Worm (Caenorhabditis elegans) whole organism, late embryonic: ENCODE measurements around the gene cdk-11.1.
A peak's percentile ranks its signal among the peaks of the same experiment; 100 is the strongest.

Experiments
- C38D4.7 ChIP-seq: fragments of 200-800 bp; sonication (Bioruptor generic); optimal IDR thresholded peaks from 2 replicates; lab custom pipeline; 2018; ENCODE audit warnings: mild to moderate bottlenecking, missing genetic modification characterization, moderate library complexity, missing compliant biosample characterization
- F13H6.1 ChIP-seq: sonication (generic microtip); optimal IDR thresholded peaks from 2 replicates; lab custom pipeline; 2016; ENCODE audit warnings: missing genetic modification characterization, missing compliant biosample characterization
- K09A11.1 ChIP-seq: sonication (generic microtip); optimal IDR thresholded peaks from 2 replicates; lab custom pipeline; 2017; ENCODE audit warnings: antibody characterized with exemption, mild to moderate bottlenecking, missing genetic modification characterization, missing compliant biosample characterization; ENCODE audit not compliant: insufficient read depth
- T23F11.4 ChIP-seq: fragments of 200-800 bp; sonication (Bioruptor generic); optimal IDR thresholded peaks from 2 replicates; lab custom pipeline; 2018; ENCODE audit warnings: mild to moderate bottlenecking, missing genetic modification characterization, missing compliant biosample characterization
- ama-1 ChIP-seq: fragments of 150-350 bp; optimal IDR thresholded peaks from 2 replicates; lab custom pipeline; 2014
- ceh-14 ChIP-seq: sonication (generic microtip); optimal IDR thresholded peaks from 2 replicates; lab custom pipeline; 2016; ENCODE audit warnings: missing genotype, missing genetic modification characterization, missing compliant biosample characterization
- ceh-18 ChIP-seq: sonication (generic microtip); optimal IDR thresholded peaks from 2 replicates; lab custom pipeline; 2016; ENCODE audit warnings: missing genetic modification characterization, missing compliant biosample characterization
- ceh-22 ChIP-seq: sonication (generic microtip); optimal IDR thresholded peaks from 2 replicates; lab custom pipeline; 2017; ENCODE audit warnings: missing biosample characterization, missing genetic modification characterization
- ceh-31 ChIP-seq: sonication (generic microtip); optimal IDR thresholded peaks from 2 replicates; lab custom pipeline; 2016; ENCODE audit warnings: missing genetic modification characterization, missing compliant biosample characterization
- ceh-34 ChIP-seq: sonication (generic microtip); optimal IDR thresholded peaks from 2 replicates; lab custom pipeline; 2016; ENCODE audit warnings: mild to moderate bottlenecking, missing genetic modification characterization, missing compliant biosample characterization
- ceh-45 ChIP-seq: fragments of 200-800 bp; sonication (Bioruptor generic); IDR thresholded peaks from 2 replicates; pipeline ENCODE4 v1.3.6; 2022; ENCODE audit warnings: missing genetic modification reagents, missing genetic modification characterization, missing compliant biosample characterization
- ceh-48 ChIP-seq: sonication (generic microtip); optimal IDR thresholded peaks from 2 replicates; lab custom pipeline; 2016; ENCODE audit warnings: missing genetic modification characterization, inconsistent platforms, missing compliant biosample characterization
- ceh-6 ChIP-seq: fragments of 200-800 bp; sonication (Bioruptor generic); optimal IDR thresholded peaks from 2 replicates; lab custom pipeline; 2018; ENCODE audit warnings: mild to moderate bottlenecking, missing genetic modification characterization, missing compliant biosample characterization
- che-1 ChIP-seq: sonication (generic microtip); optimal IDR thresholded peaks from 2 replicates; lab custom pipeline; 2016; ENCODE audit warnings: mild to moderate bottlenecking, missing genetic modification characterization, missing compliant biosample characterization
- dmd-4 ChIP-seq: sonication (generic microtip); optimal IDR thresholded peaks from 2 replicates; lab custom pipeline; 2016; ENCODE audit warnings: borderline replicate concordance, missing genetic modification characterization, missing compliant biosample characterization
- elt-2 ChIP-seq: sonication (generic microtip); optimal IDR thresholded peaks from 2 replicates; lab custom pipeline; 2016; ENCODE audit warnings: missing genetic modification reagents, missing genetic modification characterization, missing compliant biosample characterization
- elt-4 ChIP-seq: sonication (generic microtip); optimal IDR thresholded peaks from 2 replicates; lab custom pipeline; 2016; ENCODE audit warnings: missing genetic modification characterization, missing compliant biosample characterization
- fkh-10 ChIP-seq: fragments of 150-350 bp; optimal IDR thresholded peaks from 2 replicates; lab custom pipeline; 2014; ENCODE audit warnings: missing biosample characterization, missing genetic modification reagents, missing genetic modification characterization
- fkh-6 ChIP-seq: sonication (generic microtip); optimal IDR thresholded peaks from 2 replicates; lab custom pipeline; 2016; ENCODE audit warnings: missing genetic modification characterization, missing compliant biosample characterization
- hlh-13 ChIP-seq: fragments of 200-800 bp; sonication (Bioruptor generic); optimal IDR thresholded peaks from 2 replicates; lab custom pipeline; 2018; ENCODE audit warnings: mild to moderate bottlenecking, missing genetic modification characterization, missing compliant biosample characterization
- hlh-8 ChIP-seq: sonication (generic microtip); optimal IDR thresholded peaks from 2 replicates; lab custom pipeline; 2016; ENCODE audit warnings: missing genotype, missing genetic modification characterization, missing compliant biosample characterization
- lin-11 ChIP-seq: fragments of 200-800 bp; sonication (Bioruptor generic); optimal IDR thresholded peaks from 2 replicates; lab custom pipeline; 2018; ENCODE audit warnings: mild to moderate bottlenecking, missing genetic modification characterization, missing compliant biosample characterization
- madf-2 ChIP-seq: sonication (generic microtip); optimal IDR thresholded peaks from 2 replicates; lab custom pipeline; 2017; ENCODE audit warnings: missing genetic modification characterization, missing compliant biosample characterization
- nfya-1 ChIP-seq: sonication (generic microtip); optimal IDR thresholded peaks from 2 replicates; lab custom pipeline; 2017; ENCODE audit warnings: missing genetic modification characterization, mild to moderate bottlenecking, missing compliant biosample characterization, antibody characterized with exemption, moderate library complexity
- nhr-11 ChIP-seq: fragments of 150-350 bp; optimal IDR thresholded peaks from 2 replicates; lab custom pipeline; 2014; ENCODE audit warnings: missing biosample characterization, missing genetic modification characterization
- nhr-232 ChIP-seq: sonication (generic microtip); optimal IDR thresholded peaks from 2 replicates; lab custom pipeline; 2016; ENCODE audit warnings: missing genetic modification characterization, missing compliant biosample characterization
- npax-4 ChIP-seq: sonication (generic microtip); optimal IDR thresholded peaks from 2 replicates; lab custom pipeline; 2016; ENCODE audit warnings: missing genetic modification characterization, missing compliant biosample characterization
- odd-2 ChIP-seq: sonication (generic microtip); optimal IDR thresholded peaks from 2 replicates; lab custom pipeline; 2017; ENCODE audit warnings: antibody characterized with exemption, mild to moderate bottlenecking, missing genetic modification characterization, missing compliant biosample characterization
- pag-3 ChIP-seq: sonication (generic microtip); optimal IDR thresholded peaks from 2 replicates; lab custom pipeline; 2016; ENCODE audit warnings: missing compliant biosample characterization, missing genetic modification characterization, borderline replicate concordance
- pat-9 ChIP-seq: fragments of 200-800 bp; sonication (Bioruptor generic); optimal IDR thresholded peaks from 2 replicates; lab custom pipeline; 2018; ENCODE audit warnings: mild to moderate bottlenecking, missing genetic modification characterization, moderate library complexity, missing compliant biosample characterization
- pha-2 ChIP-seq: sonication (generic microtip); optimal IDR thresholded peaks from 2 replicates; lab custom pipeline; 2017; ENCODE audit warnings: mild to moderate bottlenecking, missing genetic modification characterization, missing compliant biosample characterization
- pha-4 ChIP-seq: fragments of 150-350 bp; optimal IDR thresholded peaks from 2 replicates; lab custom pipeline; 2018; ENCODE audit warnings: missing biosample characterization, missing genetic modification reagents, missing genetic modification characterization
- pqm-1 ChIP-seq: sonication (generic microtip); optimal IDR thresholded peaks from 2 replicates; lab custom pipeline; 2016; ENCODE audit warnings: missing genetic modification characterization, missing compliant biosample characterization
- pros-1 ChIP-seq: fragments of 150-350 bp; optimal IDR thresholded peaks from 2 replicates; lab custom pipeline; 2014; ENCODE audit warnings: missing biosample characterization, missing genetic modification reagents, missing genetic modification characterization
- sox-4 ChIP-seq: sonication (generic microtip); optimal IDR thresholded peaks from 2 replicates; lab custom pipeline; 2017; ENCODE audit warnings: mild to moderate bottlenecking, missing genetic modification characterization, inconsistent platforms, missing compliant biosample characterization
- syd-9 ChIP-seq: sonication (generic microtip); optimal IDR thresholded peaks from 2 replicates; lab custom pipeline; 2016; ENCODE audit warnings: mild to moderate bottlenecking, missing genetic modification characterization, moderate library complexity, missing compliant biosample characterization
- tbx-2 ChIP-seq: sonication (generic microtip); optimal IDR thresholded peaks from 2 replicates; lab custom pipeline; 2016; ENCODE audit warnings: missing genetic modification characterization, missing compliant biosample characterization
- tbx-7 ChIP-seq: sonication (generic microtip); optimal IDR thresholded peaks from 2 replicates; lab custom pipeline; 2016; ENCODE audit warnings: missing genotype, missing genetic modification characterization, missing compliant biosample characterization
- ttx-3 ChIP-seq: sonication (generic microtip); optimal IDR thresholded peaks from 2 replicates; lab custom pipeline; 2016; ENCODE audit warnings: missing genetic modification reagents, missing genetic modification characterization, missing compliant biosample characterization
- unc-42 ChIP-seq: sonication (generic microtip); optimal IDR thresholded peaks from 2 replicates; lab custom pipeline; 2016; ENCODE audit warnings: missing genotype, missing genetic modification characterization, missing compliant biosample characterization
- unc-55 ChIP-seq: sonication (generic microtip); optimal IDR thresholded peaks from 2 replicates; lab custom pipeline; 2017; ENCODE audit warnings: missing biosample characterization, missing genetic modification reagents, missing genetic modification characterization
- unc-86 ChIP-seq: sonication (generic microtip); optimal IDR thresholded peaks from 2 replicates; lab custom pipeline; 2016; ENCODE audit warnings: missing genetic modification characterization, missing compliant biosample characterization
- zip-5 ChIP-seq: sonication (generic microtip); optimal IDR thresholded peaks from 2 replicates; lab custom pipeline; 2016; ENCODE audit warnings: missing genetic modification characterization, missing compliant biosample characterization
- ztf-16 ChIP-seq: sonication (generic microtip); optimal IDR thresholded peaks from 2 replicates; lab custom pipeline; 2017; ENCODE audit warnings: missing genetic modification characterization, missing compliant biosample characterization

Gene cdk-11.1

DNA sequence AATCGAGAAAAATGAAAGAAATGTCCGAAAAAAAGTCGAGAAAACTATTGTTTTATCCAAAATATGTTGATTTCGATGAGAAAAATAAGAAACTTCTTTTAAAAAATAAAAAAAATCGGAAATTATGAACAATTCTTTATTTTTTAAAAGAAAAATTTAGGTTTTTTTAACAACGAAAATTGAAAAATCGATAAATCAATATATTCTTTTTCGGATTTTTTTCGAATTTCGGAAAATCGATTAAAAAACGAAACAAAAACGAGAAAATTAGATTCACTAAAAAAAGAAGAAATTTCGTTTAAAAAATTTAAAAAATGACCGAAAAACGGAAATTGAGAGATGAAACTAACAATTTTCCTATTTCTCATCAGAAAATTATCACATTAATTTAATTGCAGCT is 29.0 kb upstream of the cdk-11.1 start:
- no peak for TF ChIP-seq F13H6.1 (tag; lab: Kevin White, UChicago)
- TF ChIP-seq pqm-1 (tag; lab: Kevin White, UChicago): no peak
- TF ChIP-seq dmd-4: no peak
- no peak for TF ChIP-seq ceh-14 (tag; lab: Kevin White, UChicago)
- no peak for TF ChIP-seq odd-2
- no peak for TF ChIP-seq nhr-11 (tag; lab: Kevin White, UChicago)
- no peak for TF ChIP-seq syd-9 (tag; lab: Kevin White, UChicago)
- no peak for TF ChIP-seq ceh-22 (tag; lab: Kevin White, UChicago)
- no peak for TF ChIP-seq hlh-13 (GFP tag; lab: Kevin White, UChicago)
- no peak for TF ChIP-seq C38D4.7 (GFP tag; lab: Kevin White, UChicago)
- no peak for TF ChIP-seq nhr-232 (tag; lab: Kevin White, UChicago)
- TF ChIP-seq ceh-34 (tag; lab: Kevin White, UChicago): no peak
- no peak for TF ChIP-seq zip-5 (tag; lab: Kevin White, UChicago)
- no peak for TF ChIP-seq npax-4
- TF ChIP-seq tbx-7: no peak
- no peak for TF ChIP-seq ama-1 (lab: Kevin White, UChicago)
- no peak for TF ChIP-seq fkh-6 (tag; lab: Kevin White, UChicago)

- TF ChIP-seq pag-3 (tag; lab: Kevin White, UChicago) (no peak), ztf-16 (tag; lab: Kevin White, UChicago) (no peak)
These were observed 27.3 kb upstream of the cdk-11.1 start, which contains the start of gene lir-1 for ce11 chrII:7671705-7672104. lir-1 (plus strand) TSS chrII:7672005.

- TF ChIP-seq ceh-34 (tag; lab: Kevin White, UChicago): no peak
- TF ChIP-seq nfya-1: no peak
- TF ChIP-seq pha-2 (tag; lab: Kevin White, UChicago): no peak
- no peak for TF ChIP-seq pat-9 (tag; lab: Kevin White, UChicago)
- no peak for TF ChIP-seq pag-3 (tag; lab: Kevin White, UChicago)
- TF ChIP-seq pros-1 (tag; lab: Kevin White, UChicago): no peak
- TF ChIP-seq che-1 (tag; lab: Kevin White, UChicago): no peak
- TF ChIP-seq fkh-10 (GFP tag; lab: Kevin White, UChicago): no peak
- no peak for TF ChIP-seq ttx-3 (tag; lab: Kevin White, UChicago)
- no peak for TF ChIP-seq fkh-6 (tag; lab: Kevin White, UChicago)
- no peak for TF ChIP-seq ceh-6 (GFP tag; lab: Kevin White, UChicago)
- TF ChIP-seq madf-2 (tag; lab: Kevin White, UChicago): no peak
- TF ChIP-seq sox-4 (tag; lab: Kevin White, UChicago): no peak
- TF ChIP-seq unc-86: no peak
These were observed 23.3 kb upstream of the cdk-11.1 start for ce11 chrII:7675752-7676151.

DNA sequence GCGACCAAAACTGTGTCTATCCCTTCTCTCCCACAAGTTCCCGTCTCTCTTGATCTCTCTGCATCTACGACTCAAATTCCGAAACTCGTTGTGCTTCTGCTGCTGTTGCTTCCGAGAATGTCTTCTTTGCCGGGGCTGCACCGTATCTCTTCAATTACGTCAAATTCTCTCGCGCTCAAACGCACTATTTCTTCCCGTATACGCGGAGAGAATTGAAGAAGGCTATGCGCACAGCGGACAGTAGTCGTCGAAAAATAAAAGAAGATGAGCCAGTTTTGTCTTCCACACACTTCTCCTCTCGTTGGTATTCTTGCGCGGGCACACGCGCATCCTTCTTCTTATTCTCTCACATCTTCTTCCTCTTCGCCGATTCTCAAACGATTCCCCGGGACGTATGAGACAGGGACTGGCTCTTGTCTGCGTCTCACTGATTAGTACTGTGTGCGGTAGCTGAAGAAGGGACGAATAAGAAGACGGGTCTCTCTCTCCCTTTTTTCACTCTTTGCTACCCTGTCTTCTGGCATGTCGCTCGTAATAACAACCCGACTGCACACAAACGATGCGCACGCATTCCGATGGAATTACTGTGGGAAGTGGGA is 22.6 kb upstream of the cdk-11.1 start:
- TF ChIP-seq pha-2 (tag; lab: Kevin White, UChicago): no peak
- TF ChIP-seq pha-4: no peak
- TF ChIP-seq K09A11.1 (tag; lab: Kevin White, UChicago): no peak
- TF ChIP-seq ceh-14 (tag; lab: Kevin White, UChicago): peak; percentile 37
- no peak for TF ChIP-seq ceh-22 (tag; lab: Kevin White, UChicago)
- TF ChIP-seq ceh-48 (tag; lab: Kevin White, UChicago): no peak
- TF ChIP-seq ama-1 (lab: Kevin White, UChicago): no peak
- no peak for TF ChIP-seq nhr-11 (tag; lab: Kevin White, UChicago)
- TF ChIP-seq odd-2: no peak
- TF ChIP-seq hlh-8 (tag; lab: Kevin White, UChicago): no peak
- TF ChIP-seq ceh-45 (GFP tag; lab: Robert Waterston, UW): no peak
- TF ChIP-seq ceh-31 (tag; lab: Kevin White, UChicago): peak; percentile 49
- TF ChIP-seq unc-42 (tag; lab: Kevin White, UChicago): peak; percentile 29
- peak; percentile 6 for TF ChIP-seq lin-11 (tag; lab: Kevin White, UChicago)
- peak; percentile 10 for TF ChIP-seq ceh-18 (tag; lab: Kevin White, UChicago)
- TF ChIP-seq pag-3 (tag; lab: Kevin White, UChicago): no peak
- TF ChIP-seq elt-2 (tag; lab: Kevin White, UChicago): peak; percentile 9
- no peak for TF ChIP-seq syd-9 (tag; lab: Kevin White, UChicago)
- peak; percentile 33 for TF ChIP-seq T23F11.4 (GFP tag; lab: Kevin White, UChicago)
- TF ChIP-seq ztf-16 (tag; lab: Kevin White, UChicago): no peak
- no peak for TF ChIP-seq zip-5 (tag; lab: Kevin White, UChicago)
- peak; percentile 4 for TF ChIP-seq unc-55 (GFP tag; lab: Kevin White, UChicago)
- no peak for TF ChIP-seq pqm-1 (tag; lab: Kevin White, UChicago)
- TF ChIP-seq hlh-13 (GFP tag; lab: Kevin White, UChicago): no peak
- TF ChIP-seq elt-4 (tag; lab: Kevin White, UChicago): no peak
- peak; percentile 7 for TF ChIP-seq madf-2 (tag; lab: Kevin White, UChicago)
- peak; percentile 47 for TF ChIP-seq tbx-2 (tag; lab: Kevin White, UChicago)
- TF ChIP-seq tbx-7: no peak
